Fruit fly (Drosophila melanogaster) whole organism, prepupa: ENCODE data around the gene CG43703.

Source experiments
- CG16779 ChIP-seq: fragments of 200-800 bp; sonication (Bioruptor generic); optimal IDR thresholded peaks from 3 replicates; lab custom pipeline; 2017; ENCODE audit warnings: missing biosample characterization, mild to moderate bottlenecking, missing genetic modification characterization
- Eip75B ChIP-seq: fragments of 200-800 bp; sonication (Bioruptor generic); optimal IDR thresholded peaks from 3 replicates; lab custom pipeline; 2016; ENCODE audit warnings: missing biosample characterization, missing genetic modification characterization
- Ets21C ChIP-seq: fragments of 200-800 bp; sonication (Bioruptor generic); optimal IDR thresholded peaks from 3 replicates; lab custom pipeline; 2016; ENCODE audit warnings: missing biosample characterization, missing genetic modification characterization
- Sox15 ChIP-seq: fragments of 200-800 bp; sonication (Bioruptor generic); optimal IDR thresholded peaks from 3 replicates; lab custom pipeline; 2016; ENCODE audit warnings: missing biosample characterization, missing genetic modification characterization
- cyc ChIP-seq: fragments of 200-800 bp; sonication (Bioruptor generic); optimal IDR thresholded peaks from 3 replicates; lab custom pipeline; 2016; ENCODE audit warnings: missing biosample characterization, missing genetic modification characterization
- net ChIP-seq: fragments of 200-800 bp; sonication (Bioruptor generic); optimal IDR thresholded peaks from 3 replicates; lab custom pipeline; 2016; ENCODE audit warnings: missing biosample characterization, missing genetic modification characterization
- topi ChIP-seq: fragments of 200-800 bp; sonication (Bioruptor generic); optimal IDR thresholded peaks from 3 replicates; lab custom pipeline; 2016; ENCODE audit warnings: missing biosample characterization, missing genetic modification characterization

- TF ChIP-seq CG16779 (tag; lab: Kevin White, UChicago) (no peak), Eip75B (no peak), Ets21C (GFP tag; lab: Kevin White, UChicago) (no peak), net (GFP tag; lab: Kevin White, UChicago) (no peak), Sox15 (GFP tag; lab: Kevin White, UChicago) (no peak), topi (no peak), cyc (GFP tag; lab: Kevin White, UChicago) (no peak)
Measured at dm6 chr2L:3814163-3814562, 48.9 kb downstream of the CG43703 start.
